Fruit fly (Drosophila melanogaster) Kc167 (cell line): ENCODE data around the gene CG42654.

Experiments
- Myc ChIP-seq: fragments of >200 bp; optimal IDR thresholded peaks from 2 replicates; lab custom pipeline; 2017; ENCODE audit warnings: missing external identifiers
- Sin3A ChIP-seq: fragments of >200 bp; optimal IDR thresholded peaks from 2 replicates; lab custom pipeline; 2018; ENCODE audit warnings: missing external identifiers
- psq ChIP-seq: fragments of >200 bp; optimal IDR thresholded peaks from 2 replicates; lab custom pipeline; 2017; ENCODE audit warnings: missing external identifiers

DNA sequence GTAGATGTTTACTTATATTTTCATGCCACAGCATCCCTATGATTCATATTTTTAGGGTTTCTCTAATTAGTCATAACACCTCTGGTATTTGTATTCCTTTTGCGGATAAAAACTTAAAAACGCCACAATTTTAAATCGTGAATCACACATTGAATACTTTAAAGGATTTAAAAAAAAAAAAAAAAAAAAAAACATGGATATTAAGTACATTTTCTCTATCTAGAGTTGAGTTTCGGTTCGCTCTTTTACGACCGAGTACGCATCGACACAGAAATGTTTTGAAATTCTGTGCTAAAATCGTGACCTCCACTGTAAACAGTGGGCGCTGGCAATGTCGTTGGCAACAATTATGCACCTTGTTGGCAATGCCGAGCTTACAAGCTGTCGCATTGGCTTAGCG, 48.9 kb downstream of the CG42654 start:
- TF ChIP-seq Myc (lab: Kevin White, UChicago) (no peak), Sin3A (no peak), psq (lab: Kevin White, UChicago) (no peak)
